Fruit fly (Drosophila melanogaster) whole organism, embryonic: Measurements from ENCODE around the gene Vha16-2.
A peak's percentile ranks its signal among the peaks of the same experiment; 100 is the strongest.

Experiments used
- Ada2b ChIP-seq: fragments of 200-800 bp; sonication (Bioruptor generic); IDR thresholded peaks from 2 replicates; pipeline ENCODE4 v1.3.6; 2022; ENCODE audit warnings: missing biosample characterization, missing genetic modification characterization
- CG10431 ChIP-seq: fragments of 200-800 bp; sonication (Bioruptor generic); optimal IDR thresholded peaks from 3 replicates; lab custom pipeline; 2018; ENCODE audit warnings: missing biosample characterization, mild to moderate bottlenecking, missing genetic modification characterization
- CG11247 ChIP-seq: fragments of 200-800 bp; sonication (Bioruptor generic); IDR thresholded peaks from 2 replicates; pipeline ENCODE4 v1.3.6; 2022; ENCODE audit warnings: missing biosample characterization, missing genetic modification characterization
- CG1233 ChIP-seq: fragments of 200-800 bp; sonication (Bioruptor generic); optimal IDR thresholded peaks from 4 replicates; lab custom pipeline; 2018; ENCODE audit warnings: missing biosample characterization, mild to moderate bottlenecking, missing genetic modification characterization
- CG12659 ChIP-seq: fragments of 200-800 bp; sonication (Bioruptor generic); optimal IDR thresholded peaks from 3 replicates; lab custom pipeline; 2017; ENCODE audit warnings: mild to moderate bottlenecking, missing biosample characterization, missing genetic modification reagents, missing genetic modification characterization
- CG13424 ChIP-seq: fragments of 200-800 bp; sonication (Bioruptor generic); optimal IDR thresholded peaks from 2 replicates; lab custom pipeline; 2019; ENCODE audit warnings: missing biosample characterization, mild to moderate bottlenecking, missing genetic modification characterization, moderate library complexity
- CG1647 ChIP-seq: fragments of 200-800 bp; sonication (Bioruptor generic); optimal IDR thresholded peaks from 3 replicates; lab custom pipeline; 2016; ENCODE audit warnings: missing biosample characterization, missing genetic modification characterization
- CG17385 ChIP-seq: fragments of 200-800 bp; sonication (Bioruptor generic); optimal IDR thresholded peaks from 3 replicates; lab custom pipeline; 2018; ENCODE audit warnings: missing biosample characterization, mild to moderate bottlenecking, missing genetic modification characterization
- CG17829 ChIP-seq: fragments of 200-800 bp; optimal IDR thresholded peaks from 2 replicates; lab custom pipeline; 2019; ENCODE audit warnings: missing biosample characterization, mild to moderate bottlenecking, missing genetic modification characterization, moderate library complexity
- CG18599 ChIP-seq: fragments of 200-800 bp; sonication (Bioruptor generic); optimal IDR thresholded peaks from 3 replicates; lab custom pipeline; 2017; ENCODE audit warnings: missing biosample characterization, missing genetic modification characterization, mild to moderate bottlenecking, moderate library complexity, missing genetic modification reagents
- CG2678 ChIP-seq: fragments of 200-800 bp; sonication (Bioruptor generic); optimal IDR thresholded peaks from 3 replicates; lab custom pipeline; 2019; ENCODE audit warnings: missing biosample characterization, mild to moderate bottlenecking, missing genetic modification characterization, moderate library complexity
- CG31441 ChIP-seq: fragments of 200-800 bp; sonication (Bioruptor generic); IDR thresholded peaks from 2 replicates; pipeline ENCODE4 v1.3.6; 2022; ENCODE audit warnings: missing biosample characterization, missing genetic modification characterization
- CG3281 ChIP-seq: fragments of 200-800 bp; sonication (Bioruptor generic); optimal IDR thresholded peaks from 3 replicates; lab custom pipeline; 2017; ENCODE audit warnings: missing biosample characterization, mild to moderate bottlenecking, missing genetic modification characterization
- CG4282 ChIP-seq: fragments of 200-800 bp; sonication (Bioruptor generic); optimal IDR thresholded peaks from 2 replicates; lab custom pipeline; 2016; ENCODE audit warnings: missing biosample characterization, missing genetic modification characterization
- CG4424 ChIP-seq: fragments of 200-800 bp; sonication (Bioruptor generic); optimal IDR thresholded peaks from 3 replicates; lab custom pipeline; 2016; ENCODE audit warnings: missing biosample characterization, missing genetic modification characterization
- CG6791 ChIP-seq: fragments of 200-800 bp; sonication (Bioruptor generic); IDR thresholded peaks from 3 replicates; pipeline ENCODE4 v1.3.6; 2022; ENCODE audit warnings: missing biosample characterization, missing genetic modification characterization; ENCODE audit not compliant: partially characterized antibody
- CG8359 ChIP-seq: fragments of 200-800 bp; sonication (Bioruptor generic); optimal IDR thresholded peaks from 2 replicates; lab custom pipeline; 2017; ENCODE audit warnings: missing biosample characterization, mild to moderate bottlenecking, missing genetic modification characterization, borderline replicate concordance
- CG8388 ChIP-seq: fragments of 200-800 bp; sonication (Bioruptor generic); optimal IDR thresholded peaks from 2 replicates; lab custom pipeline; 2019; ENCODE audit warnings: missing biosample characterization, mild to moderate bottlenecking, missing genetic modification characterization, moderate library complexity
- CG9437 ChIP-seq: fragments of 200-800 bp; sonication (Bioruptor generic); optimal IDR thresholded peaks from 2 replicates; lab custom pipeline; 2018; ENCODE audit warnings: missing biosample characterization, mild to moderate bottlenecking, missing genetic modification characterization
- CTCF ChIP-seq: fragments of 200-800 bp; sonication (Bioruptor generic); optimal IDR thresholded peaks from 2 replicates; lab custom pipeline; 2017; ENCODE audit warnings: missing biosample characterization, mild to moderate bottlenecking, missing genetic modification characterization, moderate library complexity
- CoRest ChIP-seq: fragments of 200-800 bp; sonication (Bioruptor generic); optimal IDR thresholded peaks from 3 replicates; lab custom pipeline; 2018; ENCODE audit warnings: missing biosample characterization, mild to moderate bottlenecking, missing genetic modification characterization, moderate library complexity
- Dek ChIP-seq: fragments of 200-800 bp; sonication (Bioruptor generic); optimal IDR thresholded peaks from 3 replicates; lab custom pipeline; 2019; ENCODE audit warnings: missing biosample characterization, mild to moderate bottlenecking, missing genetic modification characterization, moderate library complexity
- Doc2 ChIP-seq: fragments of 200-800 bp; sonication (Bioruptor generic); IDR thresholded peaks from 2 replicates; pipeline ENCODE4 v1.3.6; 2022; ENCODE audit warnings: missing biosample characterization, missing genetic modification characterization
- E2f1 ChIP-seq: fragments of 200-800 bp; sonication (Bioruptor generic); IDR thresholded peaks from 2 replicates; pipeline ENCODE4 v1.3.6; 2022; ENCODE audit warnings: missing biosample characterization, missing genetic modification characterization
- Fer2 ChIP-seq: fragments of 200-800 bp; sonication (Bioruptor generic); optimal IDR thresholded peaks from 2 replicates; lab custom pipeline; 2018; ENCODE audit warnings: missing biosample characterization, mild to moderate bottlenecking, missing genetic modification characterization, moderate library complexity
- HLH4C ChIP-seq: fragments of 200-800 bp; sonication (Bioruptor generic); IDR thresholded peaks from 3 replicates; pipeline ENCODE4 v1.3.6; 2022; ENCODE audit warnings: missing biosample characterization, missing genetic modification characterization; ENCODE audit not compliant: partially characterized antibody
- Hmr ChIP-seq: fragments of 200-800 bp; sonication (Bioruptor generic); optimal IDR thresholded peaks from 3 replicates; lab custom pipeline; 2017; ENCODE audit warnings: mild to moderate bottlenecking, missing biosample characterization, missing genetic modification reagents, missing genetic modification characterization
- Hr51 ChIP-seq, 2 experiments: fragments of 200-800 bp; sonication (Bioruptor generic); optimal IDR thresholded peaks; 2 replicates in 1 of 2; 3 replicates in 1 of 2; lab custom pipeline; 2016 to 2018; ENCODE audit warnings: missing biosample characterization in 2 of 2, missing genetic modification characterization in 2 of 2, mild to moderate bottlenecking in 1 of 2, moderate library complexity in 1 of 2
- Hr78 ChIP-seq, 2 experiments: fragments of 200-800 bp in 1 of 2; fragments of >200 bp in 1 of 2; sonication (Bioruptor generic) in 1 of 2; optimal IDR thresholded peaks; 2 replicates each; lab custom pipeline; 2017 to 2019; ENCODE audit warnings: missing biosample characterization in 2 of 2, missing genetic modification characterization in 2 of 2, mild to moderate bottlenecking in 1 of 2, moderate library complexity in 1 of 2
- Oli ChIP-seq: fragments of 200-800 bp; sonication (Bioruptor generic); optimal IDR thresholded peaks from 2 replicates; lab custom pipeline; 2018; ENCODE audit warnings: missing biosample characterization, mild to moderate bottlenecking, missing genetic modification characterization, moderate library complexity
- Optix ChIP-seq: fragments of 200-800 bp; sonication (Bioruptor generic); IDR thresholded peaks from 3 replicates; pipeline ENCODE4 v1.3.6; 2022; ENCODE audit warnings: missing biosample characterization, missing genetic modification characterization
- PHDP ChIP-seq: fragments of 200-800 bp; sonication (Bioruptor generic); optimal IDR thresholded peaks from 3 replicates; lab custom pipeline; 2018; ENCODE audit warnings: missing biosample characterization, mild to moderate bottlenecking, missing genetic modification characterization, moderate library complexity
- Ptx1 ChIP-seq: fragments of 200-800 bp; sonication (Bioruptor generic); IDR thresholded peaks from 2 replicates; pipeline ENCODE4 v1.3.6; 2022; ENCODE audit warnings: missing biosample characterization, missing genetic modification characterization
- Sox102F ChIP-seq: fragments of 200-800 bp; sonication (Bioruptor generic); optimal IDR thresholded peaks from 2 replicates; lab custom pipeline; 2018; ENCODE audit warnings: missing biosample characterization, mild to moderate bottlenecking, missing genetic modification characterization, moderate library complexity
- Spps ChIP-seq: fragments of 200-800 bp; sonication (Bioruptor generic); optimal IDR thresholded peaks from 2 replicates; lab custom pipeline; 2018; ENCODE audit warnings: missing biosample characterization, mild to moderate bottlenecking, missing genetic modification characterization
- TFAM ChIP-seq: fragments of 200-800 bp; sonication (Bioruptor generic); optimal IDR thresholded peaks from 2 replicates; lab custom pipeline; 2017; ENCODE audit warnings: missing biosample characterization, missing genetic modification characterization, inconsistent platforms
- cg ChIP-seq: fragments of 200-800 bp; sonication (Bioruptor generic); optimal IDR thresholded peaks from 3 replicates; lab custom pipeline; 2019; ENCODE audit warnings: missing biosample characterization, mild to moderate bottlenecking, missing genetic modification characterization, moderate library complexity
- chinmo ChIP-seq: fragments of 200-800 bp; sonication (Bioruptor generic); IDR thresholded peaks from 4 replicates; pipeline ENCODE4 v1.3.6; 2022; ENCODE audit warnings: missing biosample characterization, missing genetic modification characterization; ENCODE audit not compliant: partially characterized antibody
- chm ChIP-seq: fragments of 200-800 bp; sonication (Bioruptor generic); IDR thresholded peaks from 2 replicates; pipeline ENCODE4 v1.3.6; 2022; ENCODE audit warnings: missing biosample characterization, missing genetic modification characterization
- fu2 ChIP-seq: fragments of 200-800 bp; sonication (Bioruptor generic); optimal IDR thresholded peaks from 2 replicates; lab custom pipeline; 2016; ENCODE audit warnings: missing biosample characterization, missing genetic modification characterization
- ind ChIP-seq: fragments of 200-800 bp; sonication (Bioruptor generic); optimal IDR thresholded peaks from 3 replicates; lab custom pipeline; 2016; ENCODE audit warnings: missing biosample characterization, missing genetic modification characterization
- knrl ChIP-seq: fragments of 200-800 bp; sonication (Bioruptor generic); IDR thresholded peaks from 3 replicates; pipeline ENCODE4 v1.3.6; 2022; ENCODE audit warnings: missing biosample characterization, missing genetic modification characterization; ENCODE audit not compliant: partially characterized antibody
- lov ChIP-seq, 2 experiments: fragments of 200-800 bp in 1 of 2; fragments of >200 bp in 1 of 2; sonication (Bioruptor generic) in 1 of 2; IDR thresholded peaks in 1 of 2; optimal IDR thresholded peaks in 1 of 2; 2 replicates in 1 of 2; 3 replicates in 1 of 2; pipeline versions ENCODE4 v1.3.6 to Lab custom; 2017 to 2022; ENCODE audit warnings: missing biosample characterization in 1 of 2, missing genetic modification characterization in 1 of 2
- pho ChIP-seq: fragments of 200-800 bp; sonication (Bioruptor generic); optimal IDR thresholded peaks from 2 replicates; lab custom pipeline; 2016; ENCODE audit warnings: missing biosample characterization, missing genetic modification characterization
- phol ChIP-seq: fragments of 200-800 bp; sonication (Bioruptor generic); optimal IDR thresholded peaks from 3 replicates; lab custom pipeline; 2018; ENCODE audit warnings: missing biosample characterization, mild to moderate bottlenecking, missing genetic modification characterization, moderate library complexity
- prd ChIP-seq, 3 experiments: fragments of >200 bp in 2 of 3; fragments of 200-800 bp in 1 of 3; sonication (Bioruptor generic) in 1 of 3; optimal IDR thresholded peaks in 2 of 3; IDR thresholded peaks in 1 of 3; 2 replicates in 2 of 3; 3 replicates in 1 of 3; pipeline versions ENCODE4 v1.3.6 to Lab custom; 2017 to 2022; ENCODE audit warnings: missing biosample characterization in 1 of 3, missing genetic modification characterization in 1 of 3
- sd ChIP-seq: fragments of 200-800 bp; sonication (Bioruptor generic); optimal IDR thresholded peaks from 3 replicates; lab custom pipeline; 2018; ENCODE audit warnings: missing biosample characterization, mild to moderate bottlenecking, missing genetic modification characterization, moderate library complexity
- sna ChIP-seq: fragments of 200-800 bp; sonication (Bioruptor generic); IDR thresholded peaks from 2 replicates; pipeline ENCODE4 v1.3.6; 2022; ENCODE audit warnings: missing biosample characterization, missing genetic modification characterization; ENCODE audit not compliant: partially characterized antibody
- yki ChIP-seq: fragments of >200 bp; optimal IDR thresholded peaks from 3 replicates; lab custom pipeline; 2018

Gene Vha16-2

dm6 chr3L:11444169-11444568 is 30.6 kb upstream of the Vha16-2 start (continued):
- no peak for TF ChIP-seq Hr78 (GFP tag; optimal IDR thresholded peaks at IDR 0.05; lab: Kevin White, UChicago)
- no peak for TF ChIP-seq cg
- TF ChIP-seq CG12659, result no peak
- no peak for TF ChIP-seq CTCF
- TF ChIP-seq CG9437, result peak; percentile 7
- no peak for TF ChIP-seq E2f1 (GFP tag; lab: Robert Waterston, UW)
- TF ChIP-seq lov (optimal IDR thresholded peaks at IDR 0.05; lab: Kevin White, UChicago), result no peak
- TF ChIP-seq lov (GFP tag; IDR thresholded peaks at IDR 0.05; lab: Robert Waterston, UW), result no peak
- TF ChIP-seq yki (lab: Kevin White, UChicago), result no peak
- TF ChIP-seq prd (optimal IDR thresholded peaks at IDR 0.05; lab: Kevin White, UChicago), result no peak
- TF ChIP-seq prd (GFP tag; IDR thresholded peaks at IDR 0.05; lab: Robert Waterston, UW), result no peak
- peak; percentile 19 for TF ChIP-seq Oli (tag; lab: Kevin White, UChicago)
- no peak for TF ChIP-seq CG8359 (GFP tag; lab: Kevin White, UChicago)
- no peak for TF ChIP-seq Hmr (GFP tag; lab: Kevin White, UChicago)
- TF ChIP-seq Fer2 (tag; lab: Kevin White, UChicago), result no peak
- TF ChIP-seq Spps (tag; lab: Kevin White, UChicago), result no peak
- peak; percentile 35; the same call in 1 of the 2 replicates for TF ChIP-seq CG31441 (GFP tag; lab: Robert Waterston, UW)
- TF ChIP-seq Ada2b (GFP tag; lab: Robert Waterston, UW), result no peak
- no peak for TF ChIP-seq chm
- TF ChIP-seq CG1233 (GFP tag; lab: Kevin White, UChicago), result no peak
- peak; percentile 7 for TF ChIP-seq PHDP
- TF ChIP-seq knrl (GFP tag; lab: Robert Waterston, UW), result no peak
- no peak for TF ChIP-seq CG1647 (GFP tag; lab: Kevin White, UChicago)
- no peak for TF ChIP-seq pho (GFP tag; lab: Kevin White, UChicago)
- TF ChIP-seq chinmo (GFP tag; lab: Robert Waterston, UW), result no peak
- TF ChIP-seq CG8388 (GFP tag; lab: Kevin White, UChicago), result no peak
- no peak for TF ChIP-seq sna (GFP tag; lab: Robert Waterston, UW)
- TF ChIP-seq Doc2 (GFP tag; lab: Robert Waterston, UW), result no peak
- TF ChIP-seq CoRest (tag; lab: Kevin White, UChicago), result peak; percentile 56
- TF ChIP-seq CG2678 (tag; lab: Kevin White, UChicago), result peak; percentile 67
- no peak for TF ChIP-seq CG18599 (GFP tag; lab: Kevin White, UChicago)
- TF ChIP-seq Dek (tag; lab: Kevin White, UChicago), result peak; percentile 9
- TF ChIP-seq CG13424 (tag; lab: Kevin White, UChicago), result peak; percentile 47
- no peak for TF ChIP-seq sd (tag; lab: Kevin White, UChicago)
- no peak for TF ChIP-seq CG6791 (GFP tag; lab: Robert Waterston, UW)
- TF ChIP-seq phol (tag; lab: Kevin White, UChicago), result peak; percentile 22
- TF ChIP-seq CG4424 (GFP tag; lab: Kevin White, UChicago), result no peak
- TF ChIP-seq Hr51 (GFP tag; optimal IDR thresholded peaks at IDR 0.05; lab: Kevin White, UChicago), result peak in 1 of 2 experiments; percentile 62
- peak; percentile 60 for TF ChIP-seq Sox102F
- no peak for TF ChIP-seq HLH4C (GFP tag; lab: Robert Waterston, UW)
- no peak for TF ChIP-seq ind
- TF ChIP-seq fu2, result no peak
- TF ChIP-seq CG10431 (GFP tag; lab: Kevin White, UChicago), result no peak
- no peak for TF ChIP-seq TFAM (GFP tag; lab: Kevin White, UChicago)
- peak; percentile 3 for TF ChIP-seq CG17829 (tag; lab: Kevin White, UChicago)
- TF ChIP-seq CG11247, result no peak
- TF ChIP-seq Optix, result no peak
- TF ChIP-seq CG17385 (GFP tag; lab: Kevin White, UChicago), result peak; percentile 26
- no peak for TF ChIP-seq CG3281 (GFP tag; lab: Kevin White, UChicago)
- no peak for TF ChIP-seq CG4282
- TF ChIP-seq Ptx1 (GFP tag; lab: Robert Waterston, UW), result peak; percentile 39; the same call in 1 of the 2 replicates
